Worm (Caenorhabditis elegans): ENCODE results near the gene asp-6.

Gene asp-6

DNA sequence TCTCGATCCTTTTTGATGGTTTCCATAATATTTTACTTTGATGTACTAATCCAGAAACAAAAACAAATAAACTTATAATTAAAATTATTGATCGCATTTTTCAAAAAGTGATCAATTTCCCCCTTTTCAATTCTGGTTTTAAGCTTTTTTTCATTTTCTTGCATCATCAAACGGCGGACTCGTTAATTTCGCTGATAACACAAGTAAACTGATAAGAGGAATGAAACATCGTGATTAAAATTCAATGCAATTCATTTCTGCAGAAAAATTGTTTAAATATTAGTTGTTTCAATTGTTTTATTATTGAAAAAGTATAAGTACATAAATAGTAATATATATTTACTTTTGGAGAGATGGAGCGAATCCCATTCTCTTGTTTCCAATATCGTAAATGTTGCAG, 1.5 kb downstream of the asp-6 start:
- TF ChIP-seq lsy-12 (tag; optimal IDR thresholded peaks at IDR 0.05), result no peak
- TF ChIP-seq eor-1 (tag; optimal IDR thresholded peaks at IDR 0.05), result no peak
- peak; percentile 55 for TF ChIP-seq nhr-77 (tag; optimal IDR thresholded peaks at IDR 0.05)
- TF ChIP-seq jun-1 (tag; optimal IDR thresholded peaks at IDR 0.05), result peak; percentile 43
- TF ChIP-seq fkh-10 (GFP tag; optimal IDR thresholded peaks at IDR 0.05), result no peak
- TF ChIP-seq nhr-43 (tag; optimal IDR thresholded peaks at IDR 0.05; ENCODE audit: poor library complexity, severe bottlenecking), result no peak
- no peak for TF ChIP-seq nhr-12 (tag; optimal IDR thresholded peaks at IDR 0.05)
- no peak for TF ChIP-seq nhr-28 (tag; optimal IDR thresholded peaks at IDR 0.05)
- no peak for TF ChIP-seq aly-2 (tag; optimal IDR thresholded peaks at IDR 0.05)
- TF ChIP-seq skn-1 (tag; optimal IDR thresholded peaks at IDR 0.05), result peak; percentile 5
- TF ChIP-seq ceh-9 (tag; optimal IDR thresholded peaks at IDR 0.05), result no peak
- TF ChIP-seq nhr-67 (tag; optimal IDR thresholded peaks at IDR 0.05), result no peak
- TF ChIP-seq tbx-2 (tag; optimal IDR thresholded peaks at IDR 0.05), result no peak
- no peak for TF ChIP-seq lin-39 (tag; optimal IDR thresholded peaks at IDR 0.05)
- TF ChIP-seq elt-2 (tag; optimal IDR thresholded peaks at IDR 0.05), result peak; percentile 96
- TF ChIP-seq nhr-76 (tag; optimal IDR thresholded peaks at IDR 0.05), result no peak
- no peak for TF ChIP-seq elt-1 (tag; optimal IDR thresholded peaks at IDR 0.05)
- TF ChIP-seq ztf-4 (tag; optimal IDR thresholded peaks at IDR 0.05), result no peak
- TF ChIP-seq mdl-1 (tag; optimal IDR thresholded peaks at IDR 0.05), result no peak
- no peak for TF ChIP-seq ama-1 (optimal IDR thresholded peaks at IDR 0.05)
- TF ChIP-seq ceh-82 (tag; optimal IDR thresholded peaks at IDR 0.05), result no peak
- no peak for TF ChIP-seq nhr-237 (tag; optimal IDR thresholded peaks at IDR 0.05)
- TF ChIP-seq egl-27 (tag; optimal IDR thresholded peaks at IDR 0.05), result no peak
- TF ChIP-seq pqm-1 (tag; optimal IDR thresholded peaks at IDR 0.05), result peak; percentile 91

DNA sequence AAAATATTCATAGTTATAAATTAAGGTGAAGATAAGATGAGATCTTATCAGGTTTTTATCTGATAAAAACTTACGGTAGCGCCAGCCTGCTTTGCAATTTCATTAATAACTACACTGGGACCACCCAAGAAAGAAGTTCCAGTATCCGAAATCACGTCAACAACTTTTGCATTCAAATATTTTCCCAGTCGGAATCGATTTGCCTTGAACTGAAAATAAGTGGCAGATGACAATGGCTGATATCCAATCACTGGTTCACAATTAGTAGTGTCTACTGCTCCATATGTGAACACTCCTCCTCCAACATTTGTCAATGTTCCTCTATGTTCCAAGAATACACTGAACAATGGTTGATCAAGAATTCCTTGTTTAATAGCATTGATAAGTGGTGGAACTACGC, 2.5 kb downstream of the asp-6 start, which contains the start of gene F21F8.5:
F21F8.5 (minus strand) TSS at position 101 of the 400 bp plus-strand sequence.
- no peak for TF ChIP-seq ceh-9 (tag; optimal IDR thresholded peaks at IDR 0.05)
- no peak for TF ChIP-seq ZK546.5 (tag; optimal IDR thresholded peaks at IDR 0.05)
- no peak for TF ChIP-seq lsy-12 (tag; optimal IDR thresholded peaks at IDR 0.05)
- no peak for TF ChIP-seq zag-1 (tag; optimal IDR thresholded peaks at IDR 0.05)
- no peak for TF ChIP-seq nhr-28 (tag; optimal IDR thresholded peaks at IDR 0.05)

DNA sequence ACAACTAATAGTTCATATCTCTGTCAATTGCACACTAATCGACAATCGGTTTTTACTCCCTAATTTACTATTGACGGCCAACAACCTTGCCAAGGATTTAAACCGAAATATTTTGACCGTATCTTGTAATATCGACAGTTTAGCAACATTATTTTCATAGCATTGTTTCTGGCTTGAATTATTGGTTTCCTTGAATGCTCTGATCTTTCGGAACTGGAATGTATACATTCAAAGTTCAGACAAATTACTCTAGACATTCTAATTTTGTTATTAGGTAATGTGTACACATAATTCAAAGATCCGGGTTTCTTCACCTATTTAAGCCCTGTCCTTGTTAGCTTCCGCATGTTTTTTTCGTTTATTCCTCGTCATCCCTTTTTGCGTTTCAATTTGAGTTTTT, 4.8 kb downstream of the asp-6 start, which contains the start of gene C16D9.9:
C16D9.9 (plus strand) TSS at position 301 of the 400 bp plus-strand sequence.
- TF ChIP-seq fkh-2 (tag; optimal IDR thresholded peaks at IDR 0.05) (no peak), ceh-9 (tag; optimal IDR thresholded peaks at IDR 0.05) (no peak), ceh-16 (tag; optimal IDR thresholded peaks at IDR 0.05) (no peak)

DNA sequence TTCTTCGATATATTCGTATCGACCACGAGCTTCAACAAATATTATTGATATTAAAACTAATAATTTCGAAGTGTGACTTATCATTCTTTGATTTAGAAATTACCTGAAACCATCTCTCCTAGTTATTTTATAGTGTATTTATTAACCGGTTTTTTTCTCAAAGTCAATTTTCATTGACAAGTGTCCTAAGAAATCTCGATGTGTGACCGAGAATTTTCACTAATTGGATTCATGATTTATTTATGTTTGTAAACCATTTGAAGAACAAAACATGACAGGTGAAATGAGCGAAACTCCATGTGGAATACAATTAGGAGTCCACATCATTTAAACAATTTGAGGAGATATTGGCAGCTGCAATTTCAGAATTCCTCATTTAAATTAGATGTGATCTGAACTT, 5.3 kb downstream of the asp-6 start, which contains the start of gene C16D9.8:
C16D9.8 (minus strand) TSS at position 101 of the 400 bp plus-strand sequence.
- TF ChIP-seq nfya-1 (tag; optimal IDR thresholded peaks at IDR 0.05; ENCODE audit: insufficient read depth) (no peak), nhr-11 (tag; optimal IDR thresholded peaks at IDR 0.05) (no peak), fos-1 (tag; optimal IDR thresholded peaks at IDR 0.05) (no peak), elt-3 (tag; optimal IDR thresholded peaks at IDR 0.05) (no peak), ceh-28 (tag; optimal IDR thresholded peaks at IDR 0.05) (no peak), mml-1 (tag; optimal IDR thresholded peaks at IDR 0.05) (no peak), nhr-28 (tag; optimal IDR thresholded peaks at IDR 0.05) (no peak), ceh-16 (tag; optimal IDR thresholded peaks at IDR 0.05) (no peak), tbx-2 (tag; optimal IDR thresholded peaks at IDR 0.05) (no peak), jun-1 (tag; optimal IDR thresholded peaks at IDR 0.05) (no peak), fkh-10 (GFP tag; optimal IDR thresholded peaks at IDR 0.05) (no peak), nhr-67 (tag; optimal IDR thresholded peaks at IDR 0.05) (no peak), daf-12 (tag; optimal IDR thresholded peaks at IDR 0.05) (no peak), unc-39 (tag; optimal IDR thresholded peaks at IDR 0.05) (no peak), ztf-4 (tag; optimal IDR thresholded peaks at IDR 0.05) (no peak), ZK546.5 (tag; optimal IDR thresholded peaks at IDR 0.05) (no peak), aly-2 (tag; optimal IDR thresholded peaks at IDR 0.05) (no peak)

DNA sequence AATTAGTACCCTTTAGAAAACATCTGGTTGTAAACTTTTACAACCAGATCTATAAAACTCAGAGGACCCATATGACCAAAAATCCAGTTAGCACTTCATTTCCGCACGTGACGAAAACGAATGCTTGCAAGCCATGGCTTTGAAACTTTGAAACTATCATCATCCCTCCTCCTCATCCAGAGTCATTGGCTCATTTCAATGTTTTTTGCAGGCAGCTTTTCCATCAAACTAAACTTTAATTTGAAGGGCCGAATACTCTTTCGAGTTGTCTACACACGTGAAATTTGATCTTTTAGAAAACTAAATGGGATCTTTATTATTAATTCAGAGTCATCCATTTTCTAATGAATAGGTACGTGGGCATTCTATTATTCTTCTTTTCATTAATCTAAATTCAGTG, 6.5 kb downstream of the asp-6 start:
- TF ChIP-seq ceh-16 (tag; optimal IDR thresholded peaks at IDR 0.05) (no peak), ceh-28 (tag; optimal IDR thresholded peaks at IDR 0.05) (no peak), fkh-10 (GFP tag; optimal IDR thresholded peaks at IDR 0.05) (no peak), pha-4 (tag; optimal IDR thresholded peaks at IDR 0.05) (no peak), nhr-76 (tag; optimal IDR thresholded peaks at IDR 0.05) (no peak), lin-39 (tag; optimal IDR thresholded peaks at IDR 0.05) (no peak), ama-1 (optimal IDR thresholded peaks at IDR 0.05) (no peak), nhr-77 (tag; optimal IDR thresholded peaks at IDR 0.05) (no peak), daf-12 (tag; optimal IDR thresholded peaks at IDR 0.05) (no peak)
